Fruit fly (Drosophila melanogaster) whole organism, wandering third instar larva: ENCODE results near the gene tutl.

ENCODE experiments used
- Dfd ChIP-seq: fragments of >200 bp; optimal IDR thresholded peaks from 2 replicates; lab custom pipeline; 2017; ENCODE audit warnings: missing biosample characterization, missing genetic modification characterization
- GATAd ChIP-seq: sonication (Bioruptor generic); optimal IDR thresholded peaks from 2 replicates; lab custom pipeline; 2016; ENCODE audit warnings: missing biosample characterization, missing genetic modification characterization
- HLH106 ChIP-seq: fragments of 200-800 bp; optimal IDR thresholded peaks from 3 replicates; lab custom pipeline; 2019; ENCODE audit warnings: missing biosample characterization, mild to moderate bottlenecking, missing genetic modification characterization, moderate library complexity
- Rel ChIP-seq, 2 experiments: fragments of 200-800 bp; sonication (Bioruptor generic) in 1 of 2; optimal IDR thresholded peaks; 2 replicates in 1 of 2; 3 replicates in 1 of 2; lab custom pipeline; 2016 to 2019; ENCODE audit warnings: mild to moderate bottlenecking in 2 of 2, missing biosample characterization in 2 of 2, missing genetic modification characterization in 2 of 2, moderate library complexity in 1 of 2
- ey ChIP-seq: fragments of 200-800 bp; sonication (Bioruptor generic); optimal IDR thresholded peaks from 2 replicates; lab custom pipeline; 2016; ENCODE audit warnings: missing biosample characterization, missing genetic modification characterization
- h ChIP-seq: fragments of 200-800 bp; sonication (Bioruptor generic); optimal IDR thresholded peaks from 3 replicates; lab custom pipeline; 2016; ENCODE audit warnings: missing biosample characterization, mild to moderate bottlenecking, missing genetic modification characterization
- pan ChIP-seq: fragments of >200 bp; optimal IDR thresholded peaks from 2 replicates; lab custom pipeline; 2017
- sage ChIP-seq: fragments of 200-800 bp; sonication (Bioruptor generic); optimal IDR thresholded peaks from 2 replicates; lab custom pipeline; 2016; ENCODE audit warnings: missing biosample characterization, mild to moderate bottlenecking, missing genetic modification characterization

Gene tutl

DNA sequence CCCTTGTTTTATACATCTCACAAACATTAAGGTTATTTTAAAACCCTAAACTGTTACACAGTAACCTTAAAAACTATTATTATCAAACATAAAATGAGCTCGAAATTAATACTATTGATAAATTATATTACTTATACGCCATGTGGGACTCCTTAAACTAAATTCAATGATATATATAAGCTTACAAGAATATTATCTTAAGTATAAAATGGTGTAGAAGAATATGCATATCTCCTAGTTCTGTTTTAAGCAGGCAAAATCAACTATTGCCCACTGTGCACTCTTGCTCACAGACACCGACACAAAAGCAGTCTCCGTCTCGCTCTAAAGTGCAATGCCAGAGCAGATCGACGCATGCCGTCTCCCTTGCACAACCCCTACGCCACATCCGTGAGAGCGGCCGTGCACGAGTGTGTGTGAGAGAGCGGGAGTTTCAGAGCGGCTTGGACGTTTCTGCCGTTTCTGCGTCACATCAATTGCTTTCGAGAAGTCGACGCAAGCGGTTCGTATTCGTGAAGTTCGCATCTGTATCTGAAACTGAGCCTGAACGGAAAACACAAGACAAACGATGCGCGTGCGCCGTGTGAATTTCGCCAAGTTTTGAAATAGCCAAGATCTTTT is 88.7 kb downstream of the tutl start (continued):
- TF ChIP-seq Rel (GFP tag; optimal IDR thresholded peaks at IDR 0.05; lab: Kevin White, UChicago) (no peak), Rel (tag; optimal IDR thresholded peaks at IDR 0.05; lab: Kevin White, UChicago) (no peak), ey (GFP tag; lab: Kevin White, UChicago) (peak; percentile 37), h (peak; percentile 66), GATAd (no peak), pan (lab: Kevin White, UChicago) (no peak), HLH106 (peak; percentile 73)

DNA sequence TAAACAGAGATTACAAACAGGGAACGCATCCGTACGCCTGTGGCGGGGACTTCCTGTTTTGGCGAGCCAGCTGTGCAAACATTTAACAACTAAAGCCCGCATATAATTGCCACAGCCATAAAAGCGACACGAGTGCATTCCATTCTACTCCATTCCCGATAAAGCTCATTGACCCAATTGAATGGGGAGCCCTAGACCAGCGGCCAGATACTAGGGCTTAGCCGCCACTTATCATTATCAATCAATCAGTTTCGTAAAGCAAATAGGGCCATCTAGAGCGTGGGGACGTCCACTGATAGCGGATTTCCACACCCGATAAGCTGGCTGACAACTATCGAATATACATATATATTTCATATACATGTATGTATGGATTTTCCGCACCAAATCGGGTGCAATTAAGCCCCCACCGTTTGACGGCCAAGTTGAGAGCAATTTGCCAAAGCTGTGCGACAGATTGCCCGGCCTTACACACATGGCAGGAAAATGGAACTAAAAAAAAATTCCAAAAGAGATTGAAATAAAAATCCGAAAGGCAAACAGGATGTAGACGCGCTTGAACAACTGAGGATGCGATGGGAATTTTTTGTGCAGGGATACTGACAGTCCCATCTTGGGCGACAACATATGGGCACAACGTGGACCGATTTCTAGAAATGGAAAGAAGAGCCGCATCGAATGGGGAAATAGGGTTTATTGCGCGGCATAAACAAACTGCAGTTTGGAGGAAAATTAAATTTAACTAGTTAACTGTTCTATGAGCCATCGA is 90.0 kb downstream of the tutl start:
- TF ChIP-seq sage (no peak), Dfd (GFP tag; lab: Kevin White, UChicago) (no peak)
